Worm (Caenorhabditis elegans) whole organism, mixed stage, embryonic: ENCODE data around the gene F26G1.5.

Experiments
- blmp-1 ChIP-seq: fragments of 150-350 bp; optimal IDR thresholded peaks from 2 replicates; lab custom pipeline; 2014; ENCODE audit warnings: missing biosample characterization, missing genetic modification characterization
- ceh-39 ChIP-seq: fragments of 150-350 bp; optimal IDR thresholded peaks from 2 replicates; lab custom pipeline; 2014; ENCODE audit warnings: missing biosample characterization, missing genetic modification characterization
- elt-1 ChIP-seq: sonication (generic microtip); optimal IDR thresholded peaks from 2 replicates; lab custom pipeline; 2017; ENCODE audit warnings: missing genetic modification characterization, mild to moderate bottlenecking, missing compliant biosample characterization, antibody characterized with exemption, moderate library complexity, borderline replicate concordance; ENCODE audit not compliant: insufficient read depth
- elt-3 ChIP-seq: fragments of 150-350 bp; optimal IDR thresholded peaks from 2 replicates; lab custom pipeline; 2014; ENCODE audit warnings: missing biosample characterization, missing genetic modification characterization
- flh-1 ChIP-seq: fragments of 200-800 bp; sonication (Bioruptor generic); optimal IDR thresholded peaks from 2 replicates; lab custom pipeline; 2018; ENCODE audit warnings: mild to moderate bottlenecking, missing genetic modification characterization, moderate library complexity, missing compliant biosample characterization
- lin-13 ChIP-seq: fragments of 150-350 bp; optimal IDR thresholded peaks from 2 replicates; lab custom pipeline; 2014; ENCODE audit warnings: missing biosample characterization, missing genetic modification characterization
- mep-1 ChIP-seq: fragments of 150-350 bp; optimal IDR thresholded peaks from 2 replicates; lab custom pipeline; 2017; ENCODE audit warnings: missing biosample characterization, missing genetic modification reagents, missing genetic modification characterization, inconsistent platforms
- pha-4 ChIP-seq: fragments of 150-350 bp; optimal IDR thresholded peaks from 2 replicates; lab custom pipeline; 2018; ENCODE audit warnings: missing biosample characterization, missing genetic modification reagents, missing genetic modification characterization
- sem-2 ChIP-seq: fragments of 200-800 bp; sonication (Bioruptor generic); optimal IDR thresholded peaks from 2 replicates; lab custom pipeline; 2018; ENCODE audit warnings: mild to moderate bottlenecking, missing genetic modification characterization, missing compliant biosample characterization
- sptf-1 ChIP-seq: sonication (generic microtip); optimal IDR thresholded peaks from 2 replicates; lab custom pipeline; 2017; ENCODE audit warnings: mild to moderate bottlenecking, missing genetic modification characterization, moderate library complexity, missing compliant biosample characterization
- unc-39 ChIP-seq: fragments of 150-350 bp; optimal IDR thresholded peaks from 2 replicates; lab custom pipeline; 2014; ENCODE audit warnings: missing biosample characterization, missing genetic modification characterization
- unc-62 ChIP-seq: fragments of 150-350 bp; optimal IDR thresholded peaks from 2 replicates; lab custom pipeline; 2014; ENCODE audit warnings: missing biosample characterization, missing genetic modification reagents, missing genetic modification characterization

DNA sequence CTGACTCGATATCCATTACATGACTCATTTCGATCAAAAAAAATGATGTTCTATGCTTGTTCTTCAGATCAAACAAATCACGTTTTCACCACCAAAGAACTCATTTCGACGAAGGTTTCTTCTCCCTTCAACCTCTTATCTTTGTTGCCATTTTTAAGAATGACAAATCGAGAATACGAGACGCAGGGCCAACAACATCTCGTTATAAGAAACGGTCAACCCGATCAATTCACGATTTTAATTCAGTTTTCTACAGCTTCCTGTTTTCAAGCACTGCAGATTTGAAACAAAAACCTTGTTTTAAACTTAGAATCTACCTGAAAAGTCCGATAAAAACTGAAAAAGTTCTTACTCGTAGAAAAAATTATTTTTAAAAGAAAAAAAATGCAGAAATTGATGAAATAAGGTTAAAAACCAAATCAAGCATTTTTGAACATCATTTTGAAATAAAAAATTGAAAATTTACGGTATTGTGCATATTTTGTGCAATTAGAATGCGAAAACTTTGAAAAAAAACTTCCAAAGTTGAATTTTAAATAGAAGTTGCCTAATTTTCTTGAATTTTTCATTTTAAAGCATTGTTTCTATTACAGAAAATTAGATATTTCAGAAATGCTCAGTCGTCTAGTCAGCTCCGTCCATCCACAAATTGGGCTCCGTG is 29.5 kb downstream of the F26G1.5 start, which contains the start of gene acs-11:
- TF ChIP-seq unc-62 (GFP tag; lab: Kevin White, UChicago) (no peak), unc-39 (tag; lab: Kevin White, UChicago) (no peak), sptf-1 (tag; lab: Kevin White, UChicago) (no peak), mep-1 (no peak), lin-13 (no peak), elt-1 (tag; lab: Kevin White, UChicago) (no peak), pha-4 (no peak), elt-3 (tag; lab: Kevin White, UChicago) (no peak), ceh-39 (tag; lab: Kevin White, UChicago) (no peak), flh-1 (GFP tag; lab: Kevin White, UChicago) (no peak), blmp-1 (tag; lab: Kevin White, UChicago) (no peak), sem-2 (GFP tag; lab: Kevin White, UChicago) (no peak)
